Fruit fly (Drosophila melanogaster) whole organism, wandering third instar larva: Measurements from ENCODE around the gene ovm.

Source experiments
- Abd-B ChIP-seq: fragments of >200 bp; optimal IDR thresholded peaks from 2 replicates; lab custom pipeline; 2017; ENCODE audit warnings: missing biosample characterization, missing genetic modification characterization
- CG32264 ChIP-seq: fragments of 200-800 bp; sonication (Bioruptor generic); optimal IDR thresholded peaks from 2 replicates; lab custom pipeline; 2016; ENCODE audit warnings: missing biosample characterization, missing genetic modification characterization
- CG9705 ChIP-seq: fragments of 200-800 bp; sonication (Bioruptor generic); optimal IDR thresholded peaks from 2 replicates; lab custom pipeline; 2018; ENCODE audit warnings: missing biosample characterization, mild to moderate bottlenecking, missing genetic modification characterization
- CrebA ChIP-seq: fragments of 200-800 bp; sonication (Bioruptor generic); optimal IDR thresholded peaks from 2 replicates; lab custom pipeline; 2016; ENCODE audit warnings: missing biosample characterization, mild to moderate bottlenecking, missing genetic modification characterization, borderline replicate concordance
- Dfd ChIP-seq: fragments of >200 bp; optimal IDR thresholded peaks from 2 replicates; lab custom pipeline; 2017; ENCODE audit warnings: missing biosample characterization, missing genetic modification characterization
- Dif ChIP-seq: fragments of 200-275, 200-300 bp; sonication (Bioruptor generic); optimal IDR thresholded peaks from 2 replicates; lab custom pipeline; 2018; ENCODE audit warnings: missing biosample characterization, missing genetic modification characterization; ENCODE audit not compliant: partially characterized antibody
- GATAd ChIP-seq: sonication (Bioruptor generic); optimal IDR thresholded peaks from 2 replicates; lab custom pipeline; 2016; ENCODE audit warnings: missing biosample characterization, missing genetic modification characterization
- HLH106 ChIP-seq: fragments of 200-800 bp; optimal IDR thresholded peaks from 3 replicates; lab custom pipeline; 2019; ENCODE audit warnings: missing biosample characterization, mild to moderate bottlenecking, missing genetic modification characterization, moderate library complexity
- Hnf4 ChIP-seq: fragments of 200-800 bp; sonication (Bioruptor generic); optimal IDR thresholded peaks from 2 replicates; lab custom pipeline; 2016; ENCODE audit warnings: missing biosample characterization, mild to moderate bottlenecking, missing genetic modification characterization
- Hr83 ChIP-seq: fragments of 200-300 bp; sonication (Bioruptor generic); optimal IDR thresholded peaks from 2 replicates; lab custom pipeline; 2016; ENCODE audit warnings: missing biosample characterization, mild to moderate bottlenecking, missing genetic modification characterization, moderate library complexity; ENCODE audit not compliant: poor library complexity, severe bottlenecking
- Jra ChIP-seq: sonication (Bioruptor generic); optimal IDR thresholded peaks from 2 replicates; lab custom pipeline; 2016; ENCODE audit warnings: missing biosample characterization, missing genetic modification characterization
- Mio ChIP-seq: sonication (Bioruptor generic); optimal IDR thresholded peaks from 2 replicates; lab custom pipeline; 2016; ENCODE audit warnings: missing biosample characterization, missing genetic modification characterization
- Myc ChIP-seq: fragments of >200 bp; optimal IDR thresholded peaks from 2 replicates; lab custom pipeline; 2017
- OdsH ChIP-seq: fragments of 200-800 bp; sonication (Bioruptor generic); optimal IDR thresholded peaks from 2 replicates; lab custom pipeline; 2016; ENCODE audit warnings: missing biosample characterization, mild to moderate bottlenecking, missing genetic modification characterization
- Rel ChIP-seq, 2 experiments: fragments of 200-800 bp; sonication (Bioruptor generic) in 1 of 2; optimal IDR thresholded peaks; 2 replicates in 1 of 2; 3 replicates in 1 of 2; lab custom pipeline; 2016 to 2019; ENCODE audit warnings: mild to moderate bottlenecking in 2 of 2, missing biosample characterization in 2 of 2, missing genetic modification characterization in 2 of 2, moderate library complexity in 1 of 2
- Sp1 ChIP-seq: fragments of 200-800 bp; sonication (Bioruptor generic); optimal IDR thresholded peaks from 3 replicates; lab custom pipeline; 2019; ENCODE audit warnings: missing biosample characterization, mild to moderate bottlenecking, missing genetic modification characterization, moderate library complexity
- Vsx2 ChIP-seq: fragments of 200-300, 225-300 bp; sonication (Bioruptor generic); optimal IDR thresholded peaks from 2 replicates; lab custom pipeline; 2018; ENCODE audit warnings: missing biosample characterization, missing genetic modification characterization; ENCODE audit not compliant: partially characterized antibody
- br ChIP-seq: fragments of 200-800 bp; sonication (Bioruptor generic); optimal IDR thresholded peaks from 2 replicates; lab custom pipeline; 2016; ENCODE audit warnings: missing biosample characterization, missing genetic modification characterization
- brk ChIP-seq: fragments of 200-800 bp; sonication (Bioruptor generic); optimal IDR thresholded peaks from 2 replicates; lab custom pipeline; 2016; ENCODE audit warnings: missing biosample characterization, mild to moderate bottlenecking, missing genetic modification characterization
- dl ChIP-seq, 2 experiments: fragments of 175-275, 200-275 bp in 1 of 2; fragments of 200-275 bp in 1 of 2; sonication (Bioruptor generic); optimal IDR thresholded peaks; lab custom pipeline; 2018; ENCODE audit warnings: mild to moderate bottlenecking in 2 of 2, missing biosample characterization in 2 of 2, missing genetic modification characterization in 2 of 2, moderate library complexity in 2 of 2; ENCODE audit not compliant: partially characterized antibody in 2 of 2, insufficient read depth in 1 of 2
- dmrt93B ChIP-seq: fragments of 200-800 bp; sonication (Bioruptor generic); optimal IDR thresholded peaks from 2 replicates; lab custom pipeline; 2018; ENCODE audit warnings: missing biosample characterization, mild to moderate bottlenecking, missing genetic modification characterization
- dsf ChIP-seq: sonication (Bioruptor generic); optimal IDR thresholded peaks from 2 replicates; lab custom pipeline; 2016; ENCODE audit warnings: missing biosample characterization, missing genetic modification characterization, borderline replicate concordance
- ey ChIP-seq: fragments of 200-800 bp; sonication (Bioruptor generic); optimal IDR thresholded peaks from 2 replicates; lab custom pipeline; 2016; ENCODE audit warnings: missing biosample characterization, missing genetic modification characterization
- foxo ChIP-seq, 2 experiments: fragments of 200-800 bp; sonication (Bioruptor generic); optimal IDR thresholded peaks; 2 replicates in 1 of 2; 3 replicates in 1 of 2; lab custom pipeline; 2016 to 2017; ENCODE audit warnings: missing biosample characterization in 2 of 2, missing genetic modification characterization in 2 of 2
- h ChIP-seq: fragments of 200-800 bp; sonication (Bioruptor generic); optimal IDR thresholded peaks from 3 replicates; lab custom pipeline; 2016; ENCODE audit warnings: missing biosample characterization, mild to moderate bottlenecking, missing genetic modification characterization
- jim ChIP-seq: fragments of 175-275, 200-325 bp; sonication (Bioruptor generic); optimal IDR thresholded peaks from 2 replicates; lab custom pipeline; 2016; ENCODE audit warnings: missing biosample characterization, mild to moderate bottlenecking, missing genetic modification characterization
- lola ChIP-seq: fragments of >200 bp; optimal IDR thresholded peaks from 2 replicates; lab custom pipeline; 2017; ENCODE audit warnings: missing biosample characterization, missing genetic modification characterization
- pan ChIP-seq: fragments of >200 bp; optimal IDR thresholded peaks from 2 replicates; lab custom pipeline; 2017
- psq ChIP-seq: fragments of 200-800 bp; sonication (Bioruptor generic); optimal IDR thresholded peaks from 3 replicates; lab custom pipeline; 2017; ENCODE audit warnings: missing biosample characterization, mild to moderate bottlenecking, missing genetic modification characterization, moderate library complexity
- rgr ChIP-seq: fragments of 200-800 bp; sonication (Bioruptor generic); optimal IDR thresholded peaks from 3 replicates; lab custom pipeline; 2016; ENCODE audit warnings: missing biosample characterization, mild to moderate bottlenecking, missing genetic modification characterization
- sage ChIP-seq: fragments of 200-800 bp; sonication (Bioruptor generic); optimal IDR thresholded peaks from 2 replicates; lab custom pipeline; 2016; ENCODE audit warnings: missing biosample characterization, mild to moderate bottlenecking, missing genetic modification characterization
- sv ChIP-seq: fragments of 200-800 bp; sonication (Bioruptor generic); optimal IDR thresholded peaks from 3 replicates; lab custom pipeline; 2016; ENCODE audit warnings: missing biosample characterization, missing genetic modification characterization
- tai ChIP-seq: sonication (Bioruptor generic); optimal IDR thresholded peaks from 2 replicates; lab custom pipeline; 2016; ENCODE audit warnings: missing biosample characterization, missing genetic modification characterization
- usp ChIP-seq: fragments of >200 bp; optimal IDR thresholded peaks from 2 replicates; lab custom pipeline; 2017; ENCODE audit warnings: missing biosample characterization, missing genetic modification characterization
- woc ChIP-seq: sonication (Bioruptor generic); optimal IDR thresholded peaks from 2 replicates; lab custom pipeline; 2016; ENCODE audit warnings: missing biosample characterization, mild to moderate bottlenecking, missing genetic modification characterization

ovm gene

dm6 chr2L:125364-126252 lies 15.2 kb downstream of the ovm start:
- TF ChIP-seq Hnf4 (peak; percentile 32), tai (GFP tag; lab: Kevin White, UChicago) (no peak)

- TF ChIP-seq Sp1 (GFP tag; lab: Kevin White, UChicago), result no peak
- no peak for TF ChIP-seq sage (GFP tag; lab: Kevin White, UChicago)
- TF ChIP-seq h (GFP tag; lab: Kevin White, UChicago), result no peak
- no peak for TF ChIP-seq CG32264 (GFP tag; lab: Kevin White, UChicago)
- TF ChIP-seq pan (lab: Kevin White, UChicago), result no peak
- no peak for TF ChIP-seq brk (GFP tag; lab: Kevin White, UChicago)
- TF ChIP-seq Mio (GFP tag; lab: Kevin White, UChicago), result no peak
- TF ChIP-seq lola (GFP tag; lab: Kevin White, UChicago), result no peak
- no peak for TF ChIP-seq Myc (lab: Kevin White, UChicago)
- TF ChIP-seq usp (GFP tag; lab: Kevin White, UChicago), result no peak
- no peak for TF ChIP-seq dmrt93B (GFP tag; lab: Kevin White, UChicago)
- TF ChIP-seq, all 38 proteins: peak for 0
Observed at dm6 chr2L:123007-123327, 17.8 kb downstream of the ovm start.

dm6 chr2L:122167-123006 lies 18.4 kb downstream of the ovm start:
- TF ChIP-seq ey (GFP tag; lab: Kevin White, UChicago) (no peak), tai (GFP tag; lab: Kevin White, UChicago) (peak; percentile 26)

- TF ChIP-seq Hr83 (no peak), Dif (GFP tag; lab: Kevin White, UChicago) (no peak), jim (no peak)
Observed at dm6 chr2L:121456-121831, 19.3 kb downstream of the ovm start, which contains the start of gene CG4822. TSS of gene CG4822 (minus strand) at chr2L:121754.

- TF ChIP-seq h (GFP tag; lab: Kevin White, UChicago) (peak; percentile 62), foxo (GFP tag; optimal IDR thresholded peaks at IDR 0.05; lab: Kevin White, UChicago) (peak in 1 of 2 experiments; percentile 47), Dfd (no peak), woc (GFP tag; lab: Kevin White, UChicago) (peak; percentile 65), sv (no peak), Myc (lab: Kevin White, UChicago) (no peak), CrebA (GFP tag; lab: Kevin White, UChicago) (no peak), sage (GFP tag; lab: Kevin White, UChicago) (no peak), GATAd (GFP tag; lab: Kevin White, UChicago) (no peak), usp (GFP tag; lab: Kevin White, UChicago) (no peak), tai (GFP tag; lab: Kevin White, UChicago) (no peak), psq (GFP tag; lab: Kevin White, UChicago) (peak; percentile 6), br (GFP tag; lab: Kevin White, UChicago) (peak; percentile 73), pan (lab: Kevin White, UChicago) (no peak), Abd-B (GFP tag; lab: Kevin White, UChicago) (no peak), lola (GFP tag; lab: Kevin White, UChicago) (no peak), Sp1 (GFP tag; lab: Kevin White, UChicago) (no peak), CG9705 (GFP tag; lab: Kevin White, UChicago) (no peak), rgr (GFP tag; lab: Kevin White, UChicago) (peak; percentile 26), HLH106 (tag; lab: Kevin White, UChicago) (no peak), dsf (GFP tag; lab: Kevin White, UChicago) (no peak), dl (GFP tag; optimal IDR thresholded peaks at IDR 0.05; lab: Kevin White, UChicago; ENCODE audit: insufficient read depth in 1 of 2, partially characterized antibody in 2 of 2) (peak in 1 of 2 experiments; percentile 8), Vsx2 (no peak), jim (no peak), Rel (GFP tag; optimal IDR thresholded peaks at IDR 0.05; lab: Kevin White, UChicago) (no peak), Rel (tag; optimal IDR thresholded peaks at IDR 0.05; lab: Kevin White, UChicago) (no peak), Jra (GFP tag; lab: Kevin White, UChicago) (no peak), Hr83 (no peak), OdsH (peak; percentile 21), Dif (GFP tag; lab: Kevin White, UChicago) (no peak)
Observed at dm6 chr2L:120492-121455, 20.0 kb downstream of the ovm start.
